Fruit fly (Drosophila melanogaster): ENCODE data around the gene Miro.

Miro gene

dm6 chr3R:24007775-24008506 is 30.7 kb downstream of the Miro start (continued):
- TF ChIP-seq unpg (GFP tag; optimal IDR thresholded peaks at IDR 0.05) (peak; percentile 13), Oli (tag; optimal IDR thresholded peaks at IDR 0.05) (peak; percentile 57), CG6791 (GFP tag; IDR thresholded peaks at IDR 0.05; ENCODE audit: partially characterized antibody) (no peak; the same call in 2 of the 3 replicates), CG12744 (GFP tag; optimal IDR thresholded peaks at IDR 0.05) (no peak), pum (GFP tag; optimal IDR thresholded peaks at IDR 0.05) (no peak), D19B (GFP tag; optimal IDR thresholded peaks at IDR 0.05) (peak; percentile 94), knrl (GFP tag; IDR thresholded peaks at IDR 0.05; ENCODE audit: partially characterized antibody) (no peak), CrebB (tag; optimal IDR thresholded peaks at IDR 0.05) (no peak), nerfin-1 (tag; optimal IDR thresholded peaks at IDR 0.05) (no peak), CG8924 (tag; optimal IDR thresholded peaks at IDR 0.05) (peak; percentile 33), dysf (GFP tag; IDR thresholded peaks at IDR 0.05) (no peak), Awh (GFP tag; IDR thresholded peaks at IDR 0.05) (peak; percentile 19; the same call in 1 of the 2 replicates), CG18476 (GFP tag; optimal IDR thresholded peaks at IDR 0.05) (no peak), CG13424 (tag; optimal IDR thresholded peaks at IDR 0.05) (no peak), lbe (GFP tag; optimal IDR thresholded peaks at IDR 0.05) (no peak), scrt (GFP tag; optimal IDR thresholded peaks at IDR 0.05) (no peak), CG31224 (GFP tag; IDR thresholded peaks at IDR 0.05) (no peak), pfk (GFP tag; optimal IDR thresholded peaks at IDR 0.05) (no peak), nerfin-2 (GFP tag; IDR thresholded peaks at IDR 0.05; ENCODE audit: partially characterized antibody) (0 out of 2 replicates have a peak, but pooled peaks have one; percentile 11), CG30403 (GFP tag; optimal IDR thresholded peaks at IDR 0.05) (peak; percentile 48), chm (GFP tag; IDR thresholded peaks at IDR 0.05) (no peak), CG3281 (GFP tag; optimal IDR thresholded peaks at IDR 0.05) (peak; percentile 1), CG3163 (GFP tag; optimal IDR thresholded peaks at IDR 0.05) (no peak), Hr78 (GFP tag; optimal IDR thresholded peaks at IDR 0.05) (no peak), stc (GFP tag; IDR thresholded peaks at IDR 0.05) (no peak), stwl (tag; optimal IDR thresholded peaks at IDR 0.05) (no peak), Hr3 (GFP tag; optimal IDR thresholded peaks at IDR 0.05) (peak; percentile 10), CG9215 (GFP tag; IDR thresholded peaks at IDR 0.05) (no peak), shn (GFP tag; optimal IDR thresholded peaks at IDR 0.05) (no peak), wor (GFP tag; IDR thresholded peaks at IDR 0.05) (no peak), prd (optimal IDR thresholded peaks at IDR 0.05) (no peak), prd (GFP tag; IDR thresholded peaks at IDR 0.05) (no peak), lab (GFP tag; optimal IDR thresholded peaks at IDR 0.05) (peak; percentile 29), pita (GFP tag; optimal IDR thresholded peaks at IDR 0.05) (no peak), CG7963 (GFP tag; IDR thresholded peaks at IDR 0.05; ENCODE audit: partially characterized antibody) (no peak), CG14965 (GFP tag; optimal IDR thresholded peaks at IDR 0.05; ENCODE audit: borderline replicate concordance) (no peak), HHEX (GFP tag; optimal IDR thresholded peaks at IDR 0.05) (peak; percentile 8), vvl (GFP tag; IDR thresholded peaks at IDR 0.05) (no peak), mld (GFP tag; IDR thresholded peaks at IDR 0.05; ENCODE audit: partially characterized antibody) (no peak), CG8478 (optimal IDR thresholded peaks at IDR 0.05) (no peak), sisA (GFP tag; IDR thresholded peaks at IDR 0.05) (no peak), E2f1 (GFP tag; IDR thresholded peaks at IDR 0.05) (no peak), CG12659 (GFP tag; optimal IDR thresholded peaks at IDR 0.05) (peak; percentile 15), hkb (optimal IDR thresholded peaks at IDR 0.05) (no peak), hkb (GFP tag; IDR thresholded peaks at IDR 0.05) (no peak), ems (GFP tag; optimal IDR thresholded peaks at IDR 0.05) (no peak), tna (GFP tag; IDR thresholded peaks at IDR 0.05; ENCODE audit: partially characterized antibody) (no peak), ara (GFP tag; IDR thresholded peaks at IDR 0.05) (no peak), CG12769 (tag; optimal IDR thresholded peaks at IDR 0.05) (peak; percentile 67), CG9876 (GFP tag; optimal IDR thresholded peaks at IDR 0.05) (no peak)

All from whole organism, embryonic.